Fruit fly (Drosophila melanogaster) whole organism, embryonic: ENCODE results near the gene CG43896.

Experiments
- ATbp ChIP-seq: fragments of 200-800 bp; sonication (Bioruptor generic); optimal IDR thresholded peaks from 2 replicates; lab custom pipeline; 2017; ENCODE audit warnings: missing biosample characterization, mild to moderate bottlenecking, missing genetic modification characterization, missing genetic modification reagents
- Ada2b ChIP-seq: fragments of 200-800 bp; sonication (Bioruptor generic); IDR thresholded peaks from 2 replicates; pipeline ENCODE4 v1.3.6; 2022; ENCODE audit warnings: missing biosample characterization, missing genetic modification characterization
- Adf1 ChIP-seq: fragments of 200-800 bp; sonication (Bioruptor generic); IDR thresholded peaks from 2 replicates; pipeline ENCODE4 v1.3.6; 2022; ENCODE audit warnings: missing biosample characterization, missing genetic modification characterization
- Atf3 ChIP-seq: fragments of 200-800 bp; sonication (Bioruptor generic); optimal IDR thresholded peaks from 3 replicates; lab custom pipeline; 2016; ENCODE audit warnings: missing biosample characterization, missing genetic modification characterization
- Bteb2 ChIP-seq: fragments of 200-800 bp; sonication (Bioruptor generic); optimal IDR thresholded peaks from 2 replicates; lab custom pipeline; 2016; ENCODE audit warnings: missing biosample characterization, missing genetic modification characterization
- CG10147 ChIP-seq: fragments of 200-800 bp; sonication (Bioruptor generic); optimal IDR thresholded peaks from 2 replicates; lab custom pipeline; 2019; ENCODE audit warnings: missing biosample characterization, mild to moderate bottlenecking, missing genetic modification characterization, moderate library complexity
- CG10366 ChIP-seq: fragments of 200-800 bp; sonication (Bioruptor generic); IDR thresholded peaks from 2 replicates; pipeline ENCODE4 v1.3.6; 2022; ENCODE audit warnings: missing biosample characterization, missing genetic modification characterization
- CG10431 ChIP-seq: fragments of 200-800 bp; sonication (Bioruptor generic); optimal IDR thresholded peaks from 3 replicates; lab custom pipeline; 2018; ENCODE audit warnings: missing biosample characterization, mild to moderate bottlenecking, missing genetic modification characterization
- CG11093 ChIP-seq: fragments of 200-800 bp; sonication (Bioruptor generic); IDR thresholded peaks from 3 replicates; pipeline ENCODE4 v1.3.6; 2022; ENCODE audit warnings: missing biosample characterization, missing genetic modification characterization
- CG13123 ChIP-seq: fragments of 200-800 bp; sonication (Bioruptor generic); optimal IDR thresholded peaks from 2 replicates; lab custom pipeline; 2016; ENCODE audit warnings: missing biosample characterization, missing genetic modification characterization
- CG13894 ChIP-seq: fragments of 200-800 bp; sonication (Bioruptor generic); optimal IDR thresholded peaks from 3 replicates; lab custom pipeline; 2018; ENCODE audit warnings: missing biosample characterization, mild to moderate bottlenecking, missing genetic modification characterization, moderate library complexity
- CG14667 ChIP-seq: fragments of 200-800 bp; sonication (Bioruptor generic); IDR thresholded peaks from 2 replicates; pipeline ENCODE4 v1.3.6; 2022; ENCODE audit warnings: missing biosample characterization, missing genetic modification characterization
- CG14860 ChIP-seq: fragments of 200-800 bp; sonication (Bioruptor generic); IDR thresholded peaks from 3 replicates; pipeline ENCODE4 v1.3.6; 2022; ENCODE audit warnings: missing biosample characterization, missing genetic modification characterization; ENCODE audit not compliant: partially characterized antibody
- CG1529 ChIP-seq: fragments of 200-800 bp; sonication (Bioruptor generic); optimal IDR thresholded peaks from 3 replicates; lab custom pipeline; 2018; ENCODE audit warnings: missing biosample characterization, missing genetic modification characterization
- CG16863 ChIP-seq: fragments of 200-800 bp; sonication (Bioruptor generic); optimal IDR thresholded peaks from 3 replicates; lab custom pipeline; 2016; ENCODE audit warnings: missing biosample characterization, missing genetic modification characterization
- CG3407 ChIP-seq: fragments of 200-800 bp; sonication (Bioruptor generic); optimal IDR thresholded peaks from 2 replicates; lab custom pipeline; 2018; ENCODE audit warnings: missing biosample characterization, mild to moderate bottlenecking, missing genetic modification characterization
- CG34224 ChIP-seq: fragments of 200-800 bp; sonication (Bioruptor generic); IDR thresholded peaks from 3 replicates; pipeline ENCODE4 v1.3.6; 2022; ENCODE audit warnings: missing biosample characterization, missing genetic modification characterization; ENCODE audit not compliant: partially characterized antibody
- CG4820 ChIP-seq: fragments of 200-800 bp; sonication (Bioruptor generic); optimal IDR thresholded peaks from 3 replicates; lab custom pipeline; 2016; ENCODE audit warnings: missing biosample characterization, missing genetic modification characterization
- CG5245 ChIP-seq: fragments of 200-800 bp; sonication (Bioruptor generic); optimal IDR thresholded peaks from 3 replicates; lab custom pipeline; 2016; ENCODE audit warnings: missing biosample characterization, missing genetic modification characterization
- CG7372 ChIP-seq: fragments of 200-800 bp; sonication (Bioruptor generic); IDR thresholded peaks from 2 replicates; pipeline ENCODE4 v1.3.6; 2022; ENCODE audit warnings: missing biosample characterization, missing genetic modification characterization
- CG7556 ChIP-seq: fragments of 200-800 bp; sonication (Bioruptor generic); optimal IDR thresholded peaks from 2 replicates; lab custom pipeline; 2017; ENCODE audit warnings: missing biosample characterization, mild to moderate bottlenecking, missing genetic modification characterization
- CG7786 ChIP-seq: fragments of 200-800 bp; sonication (Bioruptor generic); optimal IDR thresholded peaks from 2 replicates; lab custom pipeline; 2016; ENCODE audit warnings: missing biosample characterization, missing genetic modification characterization
- Doc3 ChIP-seq: fragments of 200-800 bp; sonication (Bioruptor generic); IDR thresholded peaks from 3 replicates; pipeline ENCODE4 v1.3.6; 2022; ENCODE audit warnings: missing biosample characterization, missing genetic modification characterization; ENCODE audit not compliant: partially characterized antibody
- E2f2 ChIP-seq: fragments of 200-800 bp; sonication (Bioruptor generic); IDR thresholded peaks from 2 replicates; pipeline ENCODE4 v1.3.6; 2022; ENCODE audit warnings: missing biosample characterization, missing genetic modification characterization
- Gsc ChIP-seq: fragments of 200-800 bp; sonication (Bioruptor generic); IDR thresholded peaks from 2 replicates; pipeline ENCODE4 v1.3.6; 2022; ENCODE audit warnings: missing biosample characterization, missing genetic modification characterization
- Hmx ChIP-seq: fragments of 200-800 bp; sonication (Bioruptor generic); optimal IDR thresholded peaks from 2 replicates; lab custom pipeline; 2016; ENCODE audit warnings: missing biosample characterization, missing genetic modification characterization
- Mrtf ChIP-seq: fragments of 200-800 bp; sonication (Bioruptor generic); IDR thresholded peaks from 3 replicates; pipeline ENCODE4 v1.3.6; 2022; ENCODE audit warnings: missing biosample characterization, missing genetic modification characterization
- Oaz ChIP-seq: fragments of 200-800 bp; sonication (Bioruptor generic); IDR thresholded peaks from 2 replicates; pipeline ENCODE4 v1.3.6; 2022; ENCODE audit warnings: missing biosample characterization, missing genetic modification characterization
- Poxn ChIP-seq: fragments of 200-800 bp; sonication (Bioruptor generic); IDR thresholded peaks from 2 replicates; pipeline ENCODE4 v1.3.6; 2022; ENCODE audit warnings: missing biosample characterization, missing genetic modification characterization
- Rfx ChIP-seq: fragments of 200-800 bp; sonication (Bioruptor generic); IDR thresholded peaks from 2 replicates; pipeline ENCODE4 v1.3.6; 2022; ENCODE audit warnings: missing biosample characterization, missing genetic modification characterization
- ac ChIP-seq: fragments of 200-800 bp; sonication (Bioruptor generic); optimal IDR thresholded peaks from 3 replicates; lab custom pipeline; 2017; ENCODE audit warnings: missing biosample characterization, mild to moderate bottlenecking, missing genetic modification characterization
- crp ChIP-seq, 2 experiments: fragments of 200-800 bp; sonication (Bioruptor generic); optimal IDR thresholded peaks; 2 replicates in 1 of 2; 3 replicates in 1 of 2; lab custom pipeline; 2017; ENCODE audit warnings: missing biosample characterization in 2 of 2, missing genetic modification characterization in 2 of 2, mild to moderate bottlenecking in 1 of 2, moderate library complexity in 1 of 2
- dm ChIP-seq: fragments of 200-800 bp; sonication (Bioruptor generic); optimal IDR thresholded peaks from 3 replicates; lab custom pipeline; 2016; ENCODE audit warnings: missing biosample characterization, missing genetic modification characterization
- dysf ChIP-seq: fragments of 200-800 bp; sonication (Bioruptor generic); IDR thresholded peaks from 3 replicates; pipeline ENCODE4 v1.3.6; 2022; ENCODE audit warnings: missing biosample characterization, missing genetic modification characterization
- en ChIP-seq: fragments of 200-800 bp; sonication (Bioruptor generic); optimal IDR thresholded peaks from 2 replicates; lab custom pipeline; 2016; ENCODE audit warnings: missing biosample characterization, missing genetic modification characterization
- fd3F ChIP-seq: fragments of 200-800 bp; sonication (Bioruptor generic); optimal IDR thresholded peaks from 2 replicates; lab custom pipeline; 2018; ENCODE audit warnings: missing biosample characterization, mild to moderate bottlenecking, missing genetic modification characterization, moderate library complexity
- fd96Cb ChIP-seq: fragments of 200-800 bp; sonication (Bioruptor generic); optimal IDR thresholded peaks from 2 replicates; lab custom pipeline; 2018; ENCODE audit warnings: missing biosample characterization, mild to moderate bottlenecking, missing genetic modification characterization, moderate library complexity
- fu2 ChIP-seq: fragments of 200-800 bp; sonication (Bioruptor generic); optimal IDR thresholded peaks from 2 replicates; lab custom pipeline; 2016; ENCODE audit warnings: missing biosample characterization, missing genetic modification characterization
- gem ChIP-seq: fragments of 200-800 bp; sonication (Bioruptor generic); optimal IDR thresholded peaks from 2 replicates; lab custom pipeline; 2019; ENCODE audit warnings: missing biosample characterization, mild to moderate bottlenecking, missing genetic modification characterization, moderate library complexity
- hbn ChIP-seq: fragments of 200-800 bp; sonication (Bioruptor generic); IDR thresholded peaks from 2 replicates; pipeline ENCODE4 v1.3.6; 2022; ENCODE audit warnings: missing biosample characterization, missing genetic modification characterization; ENCODE audit not compliant: partially characterized antibody
- pho ChIP-seq: fragments of 200-800 bp; sonication (Bioruptor generic); optimal IDR thresholded peaks from 2 replicates; lab custom pipeline; 2016; ENCODE audit warnings: missing biosample characterization, missing genetic modification characterization
- pita ChIP-seq: fragments of 200-800 bp; sonication (Bioruptor generic); optimal IDR thresholded peaks from 2 replicates; lab custom pipeline; 2017; ENCODE audit warnings: missing biosample characterization, mild to moderate bottlenecking, missing genetic modification characterization
- prd ChIP-seq, 3 experiments: fragments of >200 bp in 2 of 3; fragments of 200-800 bp in 1 of 3; sonication (Bioruptor generic) in 1 of 3; optimal IDR thresholded peaks in 2 of 3; IDR thresholded peaks in 1 of 3; 2 replicates in 2 of 3; 3 replicates in 1 of 3; pipeline versions ENCODE4 v1.3.6 to Lab custom; 2017 to 2022; ENCODE audit warnings: missing biosample characterization in 1 of 3, missing genetic modification characterization in 1 of 3
- salm ChIP-seq: fragments of 200-800 bp; sonication (Bioruptor generic); optimal IDR thresholded peaks from 2 replicates; lab custom pipeline; 2018; ENCODE audit warnings: missing biosample characterization, mild to moderate bottlenecking, missing genetic modification characterization
- sna ChIP-seq: fragments of 200-800 bp; sonication (Bioruptor generic); IDR thresholded peaks from 2 replicates; pipeline ENCODE4 v1.3.6; 2022; ENCODE audit warnings: missing biosample characterization, missing genetic modification characterization; ENCODE audit not compliant: partially characterized antibody
- ssp ChIP-seq: fragments of 200-800 bp; sonication (Bioruptor generic); IDR thresholded peaks from 2 replicates; pipeline ENCODE4 v1.3.6; 2022; ENCODE audit warnings: missing biosample characterization, missing genetic modification characterization
- tna ChIP-seq: fragments of 200-800 bp; sonication (Bioruptor generic); IDR thresholded peaks from 2 replicates; pipeline ENCODE4 v1.3.6; 2022; ENCODE audit warnings: missing biosample characterization, missing genetic modification characterization; ENCODE audit not compliant: partially characterized antibody
- vnd ChIP-seq: fragments of 200-800 bp; sonication (Bioruptor generic); IDR thresholded peaks from 3 replicates; pipeline ENCODE4 v1.3.6; 2022; ENCODE audit warnings: missing biosample characterization, missing genetic modification characterization; ENCODE audit not compliant: partially characterized antibody

The CG43896 gene

dm6 chr3L:12002321-12003248 is 26.7 kb downstream of the CG43896 start, which contains the start of the genes Pop2 and CG6928 (continued):
- peak; percentile 71 for TF ChIP-seq CG4820 (GFP tag; lab: Kevin White, UChicago)
- TF ChIP-seq CG1529 (GFP tag; lab: Kevin White, UChicago), result no peak
- TF ChIP-seq E2f2 (GFP tag; lab: Robert Waterston, UW), result peak; percentile 79
- peak; percentile 57 for TF ChIP-seq CG10366 (GFP tag; lab: Robert Waterston, UW)
- TF ChIP-seq Ada2b (GFP tag; lab: Robert Waterston, UW), result no peak
- TF ChIP-seq Gsc, result no peak
- no peak for TF ChIP-seq CG13894 (tag; lab: Kevin White, UChicago)
- TF ChIP-seq Hmx (GFP tag; lab: Kevin White, UChicago), result peak; percentile 47
- TF ChIP-seq Adf1 (GFP tag; lab: Robert Waterston, UW), result peak; percentile 51
- TF ChIP-seq ssp (GFP tag; lab: Robert Waterston, UW), result peak; percentile 60
- peak; percentile 56 for TF ChIP-seq CG14667 (GFP tag; lab: Robert Waterston, UW)
- peak; percentile 63 for TF ChIP-seq CG13123 (GFP tag; lab: Kevin White, UChicago)
- TF ChIP-seq Poxn (GFP tag; lab: Robert Waterston, UW), result no peak
- peak; percentile 48; the same call in 2 of the 3 replicates for TF ChIP-seq CG11093 (GFP tag; lab: Robert Waterston, UW)
- TF ChIP-seq Oaz (GFP tag; lab: Robert Waterston, UW), result no peak
- no peak for TF ChIP-seq pita (GFP tag; lab: Kevin White, UChicago)
- no peak for TF ChIP-seq prd (optimal IDR thresholded peaks at IDR 0.05; lab: Kevin White, UChicago)
- TF ChIP-seq prd (GFP tag; IDR thresholded peaks at IDR 0.05; lab: Robert Waterston, UW), result peak; percentile 80
- peak; percentile 87 for TF ChIP-seq Doc3 (GFP tag; lab: Robert Waterston, UW)
- peak; percentile 48 for TF ChIP-seq Atf3
- TF ChIP-seq ATbp (GFP tag; lab: Kevin White, UChicago), result no peak
- peak; percentile 52 for TF ChIP-seq CG7556 (GFP tag; lab: Kevin White, UChicago)
- TF ChIP-seq Rfx, result peak; percentile 82
- peak; percentile 80 for TF ChIP-seq CG5245
- TF ChIP-seq gem (tag; lab: Kevin White, UChicago), result peak; percentile 70
- no peak for TF ChIP-seq CG10147 (GFP tag; lab: Kevin White, UChicago)
- TF ChIP-seq CG16863 (GFP tag; lab: Kevin White, UChicago), result peak; percentile 66
- no peak for TF ChIP-seq en
- TF ChIP-seq fu2 (GFP tag; lab: Kevin White, UChicago), result peak; percentile 83
- TF ChIP-seq CG14860 (GFP tag; lab: Robert Waterston, UW), result peak; percentile 83; the same call in 2 of the 3 replicates
- peak; percentile 54 for TF ChIP-seq CG3407 (GFP tag; lab: Kevin White, UChicago)
- TF ChIP-seq CG10431 (GFP tag; lab: Kevin White, UChicago), result no peak
- peak; percentile 87 for TF ChIP-seq CG7786 (GFP tag; lab: Kevin White, UChicago)
- TF ChIP-seq CG7372 (GFP tag; lab: Robert Waterston, UW), result peak; percentile 78
- TF ChIP-seq tna (GFP tag; lab: Robert Waterston, UW), result peak; percentile 34; the same call in 1 of the 2 replicates
- TF ChIP-seq vnd (GFP tag; lab: Robert Waterston, UW), result peak; percentile 76
- peak; percentile 47; the same call in 1 of the 3 replicates for TF ChIP-seq Mrtf
- TF ChIP-seq sna (GFP tag; lab: Robert Waterston, UW), result peak; percentile 92
- peak; percentile 83 for TF ChIP-seq Bteb2
- peak; percentile 84 for TF ChIP-seq CG34224 (GFP tag; lab: Robert Waterston, UW)
- peak; percentile 49 for TF ChIP-seq fd3F
- peak; percentile 92 for TF ChIP-seq hbn (GFP tag; lab: Robert Waterston, UW)
- peak; percentile 71 for TF ChIP-seq dysf (GFP tag; lab: Robert Waterston, UW)
- peak; percentile 78 for TF ChIP-seq dm (GFP tag; lab: Kevin White, UChicago)
- no peak for TF ChIP-seq salm (tag; lab: Kevin White, UChicago)
- TF ChIP-seq ac (GFP tag; lab: Kevin White, UChicago), result peak; percentile 21
- peak; percentile 88 for TF ChIP-seq pho
- TF ChIP-seq fd96Cb (tag; lab: Kevin White, UChicago), result peak; percentile 52
- peak; percentile 83 to 94 for TF ChIP-seq crp (GFP tag; optimal IDR thresholded peaks at IDR 0.05; lab: Kevin White, UChicago)
